Fruit fly (Drosophila melanogaster) whole organism: ENCODE results near the gene lmd.

ENCODE experiments used
- CG8478 ChIP-seq: fragments of >200 bp; optimal IDR thresholded peaks from 2 replicates; lab custom pipeline; 2018; ENCODE audit warnings: inconsistent platforms
- Dll ChIP-seq: fragments of >200 bp; optimal IDR thresholded peaks from 2 replicates; lab custom pipeline; 2017
- EcR ChIP-seq, 2 experiments: fragments of >200 bp; optimal IDR thresholded peaks; 2 replicates each; lab custom pipeline; 2017; ENCODE audit warnings: missing biosample characterization in 2 of 2, missing genetic modification characterization in 2 of 2, missing genetic modification reagents in 2 of 2
- pan ChIP-seq: fragments of >200 bp; optimal IDR thresholded peaks from 2 replicates; lab custom pipeline; 2017
- usp ChIP-seq: fragments of >200 bp; optimal IDR thresholded peaks from 2 replicates; lab custom pipeline; 2017; ENCODE audit warnings: missing biosample characterization, missing genetic modification characterization, mixed read lengths

dm6 chr3R:23051639-23052125, 25.2 kb upstream of the lmd start, which contains the start of gene Gr94a:
- no peak for TF ChIP-seq pan
- TF ChIP-seq Dll = no peak
- no peak for TF ChIP-seq usp (GFP tag; lab: Kevin White, UChicago)
- no peak for TF ChIP-seq EcR (GFP tag; optimal IDR thresholded peaks at IDR 0.05; lab: Kevin White, UChicago)
- no peak for TF ChIP-seq CG8478
